Worm (Caenorhabditis elegans) whole organism, late embryonic: ENCODE results near the gene Y66D12A.21.

Source experiments
- C38D4.7 ChIP-seq: fragments of 200-800 bp; sonication (Bioruptor generic); optimal IDR thresholded peaks from 2 replicates; lab custom pipeline; 2018; ENCODE audit warnings: mild to moderate bottlenecking, missing genetic modification characterization, moderate library complexity, missing compliant biosample characterization
- F13H6.1 ChIP-seq: sonication (generic microtip); optimal IDR thresholded peaks from 2 replicates; lab custom pipeline; 2016; ENCODE audit warnings: missing genetic modification characterization, missing compliant biosample characterization
- K02D7.2 ChIP-seq: sonication (generic microtip); optimal IDR thresholded peaks from 2 replicates; lab custom pipeline; 2017; ENCODE audit warnings: mild to moderate bottlenecking, missing genetic modification characterization, missing compliant biosample characterization
- ahr-1 ChIP-seq: sonication (generic microtip); optimal IDR thresholded peaks from 2 replicates; lab custom pipeline; 2016; ENCODE audit warnings: missing genetic modification characterization, missing compliant biosample characterization
- ama-1 ChIP-seq: fragments of 150-350 bp; optimal IDR thresholded peaks from 2 replicates; lab custom pipeline; 2014
- ceh-14 ChIP-seq: sonication (generic microtip); optimal IDR thresholded peaks from 2 replicates; lab custom pipeline; 2016; ENCODE audit warnings: missing genotype, missing genetic modification characterization, missing compliant biosample characterization
- ceh-19 ChIP-seq: fragments of 200-800 bp; sonication (Bioruptor generic); optimal IDR thresholded peaks from 2 replicates; lab custom pipeline; 2018; ENCODE audit warnings: mild to moderate bottlenecking, missing genetic modification characterization, missing compliant biosample characterization
- ceh-2 ChIP-seq: sonication (generic microtip); optimal IDR thresholded peaks from 2 replicates; lab custom pipeline; 2016; ENCODE audit warnings: missing genotype, missing genetic modification characterization, missing compliant biosample characterization
- ceh-22 ChIP-seq: sonication (generic microtip); optimal IDR thresholded peaks from 2 replicates; lab custom pipeline; 2017; ENCODE audit warnings: missing biosample characterization, missing genetic modification characterization
- ceh-31 ChIP-seq: sonication (generic microtip); optimal IDR thresholded peaks from 2 replicates; lab custom pipeline; 2016; ENCODE audit warnings: missing genetic modification characterization, missing compliant biosample characterization
- ceh-34 ChIP-seq: sonication (generic microtip); optimal IDR thresholded peaks from 2 replicates; lab custom pipeline; 2016; ENCODE audit warnings: mild to moderate bottlenecking, missing genetic modification characterization, missing compliant biosample characterization
- ceh-48 ChIP-seq: sonication (generic microtip); optimal IDR thresholded peaks from 2 replicates; lab custom pipeline; 2016; ENCODE audit warnings: missing genetic modification characterization, inconsistent platforms, missing compliant biosample characterization
- che-1 ChIP-seq: sonication (generic microtip); optimal IDR thresholded peaks from 2 replicates; lab custom pipeline; 2016; ENCODE audit warnings: mild to moderate bottlenecking, missing genetic modification characterization, missing compliant biosample characterization
- dve-1 ChIP-seq: sonication (generic microtip); optimal IDR thresholded peaks from 2 replicates; lab custom pipeline; 2017; ENCODE audit warnings: antibody characterized with exemption, mild to moderate bottlenecking, missing genetic modification characterization, missing compliant biosample characterization
- elt-4 ChIP-seq: sonication (generic microtip); optimal IDR thresholded peaks from 2 replicates; lab custom pipeline; 2016; ENCODE audit warnings: missing genetic modification characterization, missing compliant biosample characterization
- ets-4 ChIP-seq: sonication (generic microtip); optimal IDR thresholded peaks from 2 replicates; lab custom pipeline; 2016; ENCODE audit warnings: missing genetic modification characterization, missing compliant biosample characterization
- eyg-1 ChIP-seq: sonication (generic microtip); optimal IDR thresholded peaks from 2 replicates; lab custom pipeline; 2016; ENCODE audit warnings: missing genotype, missing genetic modification characterization, missing compliant biosample characterization
- fax-1 ChIP-seq: sonication (generic microtip); optimal IDR thresholded peaks from 2 replicates; lab custom pipeline; 2016; ENCODE audit warnings: missing genotype, missing genetic modification characterization, missing compliant biosample characterization
- fkh-6 ChIP-seq: sonication (generic microtip); optimal IDR thresholded peaks from 2 replicates; lab custom pipeline; 2016; ENCODE audit warnings: missing genetic modification characterization, missing compliant biosample characterization
- gmeb-2 ChIP-seq: sonication (generic microtip); optimal IDR thresholded peaks from 2 replicates; lab custom pipeline; 2016; ENCODE audit warnings: missing genetic modification characterization, inconsistent platforms, missing compliant biosample characterization
- hlh-15 ChIP-seq: sonication (generic microtip); optimal IDR thresholded peaks from 2 replicates; lab custom pipeline; 2016; ENCODE audit warnings: missing genetic modification characterization, missing compliant biosample characterization
- hlh-30 ChIP-seq: sonication (generic microtip); optimal IDR thresholded peaks from 2 replicates; lab custom pipeline; 2017; ENCODE audit warnings: antibody characterized with exemption, missing genetic modification characterization, missing compliant biosample characterization; ENCODE audit not compliant: insufficient read depth
- nfya-1 ChIP-seq: sonication (generic microtip); optimal IDR thresholded peaks from 2 replicates; lab custom pipeline; 2017; ENCODE audit warnings: missing genetic modification characterization, mild to moderate bottlenecking, missing compliant biosample characterization, antibody characterized with exemption, moderate library complexity
- nhr-232 ChIP-seq: sonication (generic microtip); optimal IDR thresholded peaks from 2 replicates; lab custom pipeline; 2016; ENCODE audit warnings: missing genetic modification characterization, missing compliant biosample characterization
- odd-2 ChIP-seq: sonication (generic microtip); optimal IDR thresholded peaks from 2 replicates; lab custom pipeline; 2017; ENCODE audit warnings: antibody characterized with exemption, mild to moderate bottlenecking, missing genetic modification characterization, missing compliant biosample characterization
- pag-3 ChIP-seq: sonication (generic microtip); optimal IDR thresholded peaks from 2 replicates; lab custom pipeline; 2016; ENCODE audit warnings: missing compliant biosample characterization, missing genetic modification characterization, borderline replicate concordance
- pax-1 ChIP-seq: fragments of 150-350 bp; optimal IDR thresholded peaks from 2 replicates; lab custom pipeline; 2014; ENCODE audit warnings: missing biosample characterization, missing genetic modification characterization
- pha-2 ChIP-seq: sonication (generic microtip); optimal IDR thresholded peaks from 2 replicates; lab custom pipeline; 2017; ENCODE audit warnings: mild to moderate bottlenecking, missing genetic modification characterization, missing compliant biosample characterization
- pha-4 ChIP-seq: fragments of 150-350 bp; optimal IDR thresholded peaks from 2 replicates; lab custom pipeline; 2018; ENCODE audit warnings: missing biosample characterization, missing genetic modification reagents, missing genetic modification characterization
- pqm-1 ChIP-seq: sonication (generic microtip); optimal IDR thresholded peaks from 2 replicates; lab custom pipeline; 2016; ENCODE audit warnings: missing genetic modification characterization, missing compliant biosample characterization
- pros-1 ChIP-seq: fragments of 150-350 bp; optimal IDR thresholded peaks from 2 replicates; lab custom pipeline; 2014; ENCODE audit warnings: missing biosample characterization, missing genetic modification reagents, missing genetic modification characterization
- sdc-2 ChIP-seq: sonication (generic microtip); optimal IDR thresholded peaks from 2 replicates; lab custom pipeline; 2016; ENCODE audit warnings: missing genotype, missing genetic modification characterization, missing compliant biosample characterization
- sox-2 ChIP-seq: fragments of 200-800 bp; sonication (Bioruptor generic); IDR thresholded peaks from 2 replicates; pipeline ENCODE4 v1.3.6; 2022; ENCODE audit warnings: missing genetic modification reagents, missing genetic modification characterization, missing compliant biosample characterization
- sox-4 ChIP-seq: sonication (generic microtip); optimal IDR thresholded peaks from 2 replicates; lab custom pipeline; 2017; ENCODE audit warnings: mild to moderate bottlenecking, missing genetic modification characterization, inconsistent platforms, missing compliant biosample characterization
- syd-9 ChIP-seq: sonication (generic microtip); optimal IDR thresholded peaks from 2 replicates; lab custom pipeline; 2016; ENCODE audit warnings: mild to moderate bottlenecking, missing genetic modification characterization, moderate library complexity, missing compliant biosample characterization
- tbx-2 ChIP-seq: sonication (generic microtip); optimal IDR thresholded peaks from 2 replicates; lab custom pipeline; 2016; ENCODE audit warnings: missing genetic modification characterization, missing compliant biosample characterization
- ttx-3 ChIP-seq: sonication (generic microtip); optimal IDR thresholded peaks from 2 replicates; lab custom pipeline; 2016; ENCODE audit warnings: missing genetic modification reagents, missing genetic modification characterization, missing compliant biosample characterization
- unc-42 ChIP-seq: sonication (generic microtip); optimal IDR thresholded peaks from 2 replicates; lab custom pipeline; 2016; ENCODE audit warnings: missing genotype, missing genetic modification characterization, missing compliant biosample characterization
- ztf-16 ChIP-seq: sonication (generic microtip); optimal IDR thresholded peaks from 2 replicates; lab custom pipeline; 2017; ENCODE audit warnings: missing genetic modification characterization, missing compliant biosample characterization

The Y66D12A.21 gene

ce11 chrIII:11490221-11490620 is 14.9 kb downstream of the Y66D12A.21 start:
- TF ChIP-seq sox-2 (no peak), K02D7.2 (no peak), elt-4 (no peak), odd-2 (tag; lab: Kevin White, UChicago) (no peak), nfya-1 (tag; lab: Kevin White, UChicago) (peak; percentile 89), pax-1 (tag; lab: Kevin White, UChicago) (no peak), pros-1 (tag; lab: Kevin White, UChicago) (no peak)

- no peak for TF ChIP-seq ttx-3
- peak; percentile 66 for TF ChIP-seq nfya-1 (tag; lab: Kevin White, UChicago)
- TF ChIP-seq eyg-1 (tag; lab: Kevin White, UChicago), result no peak
- no peak for TF ChIP-seq ceh-14 (tag; lab: Kevin White, UChicago)
- TF ChIP-seq ets-4, result no peak
- TF ChIP-seq, all 69 proteins: peak for 1
These were observed 15.5 kb downstream of the Y66D12A.21 start for ce11 chrIII:11489601-11490000.

- TF ChIP-seq ceh-2 (tag; lab: Kevin White, UChicago) (no peak), nhr-232 (tag; lab: Kevin White, UChicago) (no peak), ceh-22 (tag; lab: Kevin White, UChicago) (no peak), ceh-34 (no peak), nfya-1 (tag; lab: Kevin White, UChicago) (peak; percentile 64)
These were observed 16.3 kb downstream of the Y66D12A.21 start for ce11 chrIII:11488662-11489349.

DNA sequence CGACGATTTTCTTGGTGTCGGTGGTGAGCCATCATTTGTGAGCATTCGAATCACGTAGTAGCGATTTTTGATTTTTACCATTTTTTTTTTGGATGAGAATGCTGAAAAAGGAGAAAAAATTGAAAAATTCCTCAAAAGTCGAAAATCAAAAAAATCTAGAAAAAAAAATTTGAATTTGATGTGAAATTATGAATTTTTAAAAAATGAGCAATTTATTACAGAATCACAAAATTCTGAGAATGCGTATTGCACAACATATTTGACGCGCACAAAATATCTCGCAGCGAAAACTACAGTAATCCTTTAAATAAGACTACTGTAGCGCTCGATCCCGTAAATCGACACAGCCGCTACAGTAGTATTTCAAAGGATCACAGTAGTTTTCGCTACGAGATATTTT is 17.9 kb downstream of the Y66D12A.21 start, which contains the start of gene popl-5:
TSS of gene popl-5 (minus strand) at position 101 of the 400 bp plus-strand sequence.
- TF ChIP-seq ceh-22 (tag; lab: Kevin White, UChicago) (no peak), K02D7.2 (no peak)

DNA sequence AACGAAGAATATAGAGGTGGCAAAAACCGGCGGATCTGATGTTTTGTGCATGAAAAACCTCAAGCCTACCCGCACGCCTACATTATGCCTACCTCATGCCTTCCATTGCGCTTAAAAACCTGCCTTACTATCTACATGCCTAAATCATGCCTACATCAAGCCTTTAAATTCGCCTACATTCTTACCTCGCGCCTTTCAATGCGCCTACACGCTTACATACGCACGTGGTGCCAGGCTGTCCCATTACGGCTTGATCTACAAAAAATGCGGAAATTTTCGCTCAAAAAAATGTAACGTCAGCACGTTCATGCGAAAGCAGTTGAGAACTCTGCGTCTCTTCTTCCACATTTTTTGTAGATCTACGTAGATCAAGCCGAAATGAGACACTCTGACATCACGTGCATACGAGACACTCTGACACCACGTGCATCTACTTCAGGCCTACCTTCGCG is 20.9 kb downstream of the Y66D12A.21 start, which contains the start of gene fbxa-220:
TSS of gene fbxa-220 (minus strand) at position 51 of the 452 bp plus-strand sequence.
- TF ChIP-seq ceh-34, result no peak
- TF ChIP-seq che-1 (tag; lab: Kevin White, UChicago), result no peak
- no peak for TF ChIP-seq odd-2 (tag; lab: Kevin White, UChicago)
- no peak for TF ChIP-seq ceh-48 (tag; lab: Kevin White, UChicago)
- no peak for TF ChIP-seq nhr-232 (tag; lab: Kevin White, UChicago)
- TF ChIP-seq ceh-19 (GFP tag; lab: Kevin White, UChicago), result no peak
- TF ChIP-seq elt-4, result no peak
- TF ChIP-seq K02D7.2, result no peak
- TF ChIP-seq pha-2 (tag; lab: Kevin White, UChicago), result no peak
- TF ChIP-seq sox-2, result no peak
- TF ChIP-seq ceh-14 (tag; lab: Kevin White, UChicago), result no peak
- no peak for TF ChIP-seq fax-1 (tag; lab: Kevin White, UChicago)
- TF ChIP-seq sox-4 (tag; lab: Kevin White, UChicago), result no peak
- TF ChIP-seq fkh-6 (tag; lab: Kevin White, UChicago), result no peak
- TF ChIP-seq syd-9 (tag; lab: Kevin White, UChicago), result no peak
- TF ChIP-seq pag-3, result no peak
- no peak for TF ChIP-seq hlh-15 (tag; lab: Kevin White, UChicago)
- TF ChIP-seq, all 69 proteins: peak for 0

ce11 chrIII:11481309-11481845 is 23.7 kb downstream of the Y66D12A.21 start:
- no peak for TF ChIP-seq unc-42 (tag; lab: Kevin White, UChicago)
- peak; percentile 37 for TF ChIP-seq sdc-2 (tag; lab: Kevin White, UChicago)
- peak; percentile 55 for TF ChIP-seq nfya-1 (tag; lab: Kevin White, UChicago)
- TF ChIP-seq pha-4 (tag; lab: Kevin White, UChicago), result no peak
- TF ChIP-seq ztf-16 (tag; lab: Kevin White, UChicago), result no peak
- TF ChIP-seq ttx-3, result no peak
- peak; percentile 40 for TF ChIP-seq ceh-34
- TF ChIP-seq ceh-31 (tag; lab: Kevin White, UChicago), result peak; percentile 39
- no peak for TF ChIP-seq pax-1 (tag; lab: Kevin White, UChicago)
- no peak for TF ChIP-seq F13H6.1 (tag; lab: Kevin White, UChicago)
- TF ChIP-seq dve-1 (tag; lab: Kevin White, UChicago), result no peak
- no peak for TF ChIP-seq C38D4.7 (GFP tag; lab: Kevin White, UChicago)
- TF ChIP-seq ahr-1 (tag; lab: Kevin White, UChicago), result no peak
- TF ChIP-seq gmeb-2 (tag; lab: Kevin White, UChicago), result no peak
- peak; percentile 29 for TF ChIP-seq hlh-30 (tag; lab: Kevin White, UChicago)
- peak; percentile 50 for TF ChIP-seq tbx-2 (tag; lab: Kevin White, UChicago)
- no peak for TF ChIP-seq ama-1 (lab: Kevin White, UChicago)
- no peak for TF ChIP-seq pqm-1 (tag; lab: Kevin White, UChicago)
- TF ChIP-seq eyg-1 (tag; lab: Kevin White, UChicago), result peak; percentile 41
- TF ChIP-seq odd-2 (tag; lab: Kevin White, UChicago), result no peak
- TF ChIP-seq K02D7.2, result no peak
- no peak for TF ChIP-seq elt-4
- peak; percentile 13 for TF ChIP-seq sox-4 (tag; lab: Kevin White, UChicago)
